Worm (Caenorhabditis elegans): ENCODE results near the gene him-3.

DNA sequence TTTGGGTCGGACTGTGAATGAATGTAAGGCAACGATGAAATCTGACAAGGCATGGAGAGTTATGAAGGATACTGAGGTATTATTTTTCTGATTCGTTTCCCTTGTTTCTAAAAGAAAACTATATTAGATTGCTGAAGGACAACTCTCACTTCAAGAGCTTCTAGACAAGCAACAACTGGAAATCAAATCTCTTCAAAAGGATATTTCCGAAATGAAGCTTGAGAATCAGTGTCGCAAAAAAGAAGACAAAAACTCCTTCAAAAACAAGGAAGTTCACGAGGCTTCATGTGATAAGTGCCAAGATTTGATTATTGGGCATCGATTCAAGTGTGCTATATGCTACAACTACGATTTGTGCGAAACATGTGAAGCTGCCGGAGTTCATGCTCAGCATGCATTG is 41.3 kb downstream of the him-3 start:
- TF ChIP-seq odd-2 (tag; optimal IDR thresholded peaks at IDR 0.05) (no peak), madf-2 (tag; optimal IDR thresholded peaks at IDR 0.05) (no peak), ceh-45 (GFP tag; IDR thresholded peaks at IDR 0.05) (no peak), unc-3 (GFP tag; conservative IDR thresholded peaks at IDR 0.05) (no peak), unc-3 (tag; optimal IDR thresholded peaks at IDR 0.05) (no peak), ceh-9 (tag; optimal IDR thresholded peaks at IDR 0.05) (no peak), pqm-1 (tag; optimal IDR thresholded peaks at IDR 0.05) (no peak), ets-4 (tag; optimal IDR thresholded peaks at IDR 0.05) (no peak), Y22D7AL.16 (tag; optimal IDR thresholded peaks at IDR 0.05) (no peak)

Data from whole organism, late embryonic.